Worm (Caenorhabditis elegans) whole organism, mixed stage, embryonic: Measurements from ENCODE around the gene skn-1.

Source experiments
- M03D4.4 ChIP-seq: sonication (generic microtip); optimal IDR thresholded peaks from 2 replicates; lab custom pipeline; 2017; ENCODE audit warnings: mild to moderate bottlenecking, missing genetic modification characterization, missing compliant biosample characterization
- bed-3 ChIP-seq: fragments of 200-800 bp; sonication (Bioruptor generic); optimal IDR thresholded peaks from 3 replicates; lab custom pipeline; 2018; ENCODE audit warnings: mild to moderate bottlenecking, missing genetic modification characterization, moderate library complexity, missing compliant biosample characterization
- blmp-1 ChIP-seq: fragments of 150-350 bp; optimal IDR thresholded peaks from 2 replicates; lab custom pipeline; 2014; ENCODE audit warnings: missing biosample characterization, missing genetic modification characterization
- ceh-39 ChIP-seq: fragments of 150-350 bp; optimal IDR thresholded peaks from 2 replicates; lab custom pipeline; 2014; ENCODE audit warnings: missing biosample characterization, missing genetic modification characterization
- ceh-43 ChIP-seq: fragments of 200-800 bp; sonication (Bioruptor generic); optimal IDR thresholded peaks from 2 replicates; lab custom pipeline; 2018; ENCODE audit warnings: mild to moderate bottlenecking, missing genetic modification characterization, moderate library complexity, missing compliant biosample characterization
- ceh-83 ChIP-seq: fragments of 200-800 bp; sonication (Bioruptor generic); optimal IDR thresholded peaks from 2 replicates; lab custom pipeline; 2018; ENCODE audit warnings: mild to moderate bottlenecking, missing genetic modification characterization, missing compliant biosample characterization
- ces-1 ChIP-seq: fragments of 150-350 bp; optimal IDR thresholded peaks from 2 replicates; lab custom pipeline; 2014; ENCODE audit warnings: missing biosample characterization, missing genetic modification reagents, missing genetic modification characterization
- cnd-1 ChIP-seq: fragments of 200-800 bp; sonication (Bioruptor generic); optimal IDR thresholded peaks from 2 replicates; lab custom pipeline; 2018; ENCODE audit warnings: mild to moderate bottlenecking, missing genetic modification characterization, missing compliant biosample characterization
- drap-1 ChIP-seq: fragments of 200-800 bp; sonication (Bioruptor generic); optimal IDR thresholded peaks from 3 replicates; lab custom pipeline; 2018; ENCODE audit warnings: mild to moderate bottlenecking, missing genetic modification characterization, missing compliant biosample characterization
- elt-1 ChIP-seq: sonication (generic microtip); optimal IDR thresholded peaks from 2 replicates; lab custom pipeline; 2017; ENCODE audit warnings: missing genetic modification characterization, mild to moderate bottlenecking, missing compliant biosample characterization, antibody characterized with exemption, moderate library complexity, borderline replicate concordance; ENCODE audit not compliant: insufficient read depth
- elt-3 ChIP-seq: fragments of 150-350 bp; optimal IDR thresholded peaks from 2 replicates; lab custom pipeline; 2014; ENCODE audit warnings: missing biosample characterization, missing genetic modification characterization
- flh-1 ChIP-seq: fragments of 200-800 bp; sonication (Bioruptor generic); optimal IDR thresholded peaks from 2 replicates; lab custom pipeline; 2018; ENCODE audit warnings: mild to moderate bottlenecking, missing genetic modification characterization, moderate library complexity, missing compliant biosample characterization
- ham-2 ChIP-seq: fragments of 200-800 bp; sonication (Bioruptor generic); optimal IDR thresholded peaks from 2 replicates; lab custom pipeline; 2018; ENCODE audit warnings: mild to moderate bottlenecking, missing genetic modification characterization, missing compliant biosample characterization
- hlh-1 ChIP-seq: fragments of 150-350 bp; optimal IDR thresholded peaks from 2 replicates; lab custom pipeline; 2014; ENCODE audit warnings: missing biosample characterization, missing genetic modification reagents, missing genetic modification characterization
- lin-13 ChIP-seq: fragments of 150-350 bp; optimal IDR thresholded peaks from 2 replicates; lab custom pipeline; 2014; ENCODE audit warnings: missing biosample characterization, missing genetic modification characterization
- lin-32 ChIP-seq: fragments of 200-800 bp; sonication (Bioruptor generic); optimal IDR thresholded peaks from 2 replicates; lab custom pipeline; 2018; ENCODE audit warnings: mild to moderate bottlenecking, missing genetic modification characterization, missing compliant biosample characterization
- lsy-2 ChIP-seq: fragments of 150-350 bp; optimal IDR thresholded peaks from 2 replicates; lab custom pipeline; 2014; ENCODE audit warnings: missing biosample characterization, missing genetic modification characterization
- mab-5 ChIP-seq: fragments of 150-350 bp; optimal IDR thresholded peaks from 2 replicates; lab custom pipeline; 2014; ENCODE audit warnings: missing biosample characterization, missing genetic modification characterization
- mep-1 ChIP-seq: fragments of 150-350 bp; optimal IDR thresholded peaks from 2 replicates; lab custom pipeline; 2017; ENCODE audit warnings: missing biosample characterization, missing genetic modification reagents, missing genetic modification characterization, inconsistent platforms
- mls-2 ChIP-seq: sonication (generic microtip); optimal IDR thresholded peaks from 2 replicates; lab custom pipeline; 2016; ENCODE audit warnings: mild to moderate bottlenecking, missing genetic modification characterization, moderate library complexity, missing compliant biosample characterization
- nhr-12 ChIP-seq: fragments of 150-350 bp; optimal IDR thresholded peaks from 2 replicates; lab custom pipeline; 2014; ENCODE audit warnings: missing biosample characterization, missing genetic modification characterization
- nhr-2 ChIP-seq: fragments of 150-350 bp; optimal IDR thresholded peaks from 2 replicates; lab custom pipeline; 2014; ENCODE audit warnings: missing biosample characterization, missing genetic modification characterization
- nhr-237 ChIP-seq: fragments of 150-350 bp; optimal IDR thresholded peaks from 2 replicates; lab custom pipeline; 2014; ENCODE audit warnings: missing biosample characterization, missing genetic modification characterization
- nhr-28 ChIP-seq: fragments of 150-350 bp; optimal IDR thresholded peaks from 2 replicates; lab custom pipeline; 2014; ENCODE audit warnings: missing biosample characterization, missing genetic modification characterization
- nhr-76 ChIP-seq: sonication (generic microtip); optimal IDR thresholded peaks from 2 replicates; lab custom pipeline; 2017; ENCODE audit warnings: missing biosample characterization, missing genetic modification characterization
- pha-4 ChIP-seq: fragments of 150-350 bp; optimal IDR thresholded peaks from 2 replicates; lab custom pipeline; 2018; ENCODE audit warnings: missing biosample characterization, missing genetic modification reagents, missing genetic modification characterization
- sem-2 ChIP-seq: fragments of 200-800 bp; sonication (Bioruptor generic); optimal IDR thresholded peaks from 2 replicates; lab custom pipeline; 2018; ENCODE audit warnings: mild to moderate bottlenecking, missing genetic modification characterization, missing compliant biosample characterization
- snpc-4 ChIP-seq: fragments of 150-350 bp; optimal IDR thresholded peaks from 2 replicates; lab custom pipeline; 2014; ENCODE audit warnings: missing biosample characterization, missing genetic modification characterization
- tbx-8 ChIP-seq: fragments of 200-800 bp; sonication (Bioruptor generic); optimal IDR thresholded peaks from 2 replicates; lab custom pipeline; 2018; ENCODE audit warnings: mild to moderate bottlenecking, missing genetic modification characterization, moderate library complexity, missing compliant biosample characterization
- unc-120 ChIP-seq: sonication (generic microtip); optimal IDR thresholded peaks from 2 replicates; lab custom pipeline; 2017; ENCODE audit warnings: missing genetic modification characterization, missing compliant biosample characterization; ENCODE audit not compliant: poor library complexity, severe bottlenecking
- unc-62 ChIP-seq: fragments of 150-350 bp; optimal IDR thresholded peaks from 2 replicates; lab custom pipeline; 2014; ENCODE audit warnings: missing biosample characterization, missing genetic modification reagents, missing genetic modification characterization
- zip-8 ChIP-seq: fragments of 150-350 bp; optimal IDR thresholded peaks from 2 replicates; lab custom pipeline; 2014; ENCODE audit warnings: missing biosample characterization, missing genetic modification characterization
- ztf-11 ChIP-seq: fragments of 150-350 bp; optimal IDR thresholded peaks from 2 replicates; lab custom pipeline; 2014; ENCODE audit warnings: missing biosample characterization, missing genetic modification characterization

The skn-1 gene

DNA sequence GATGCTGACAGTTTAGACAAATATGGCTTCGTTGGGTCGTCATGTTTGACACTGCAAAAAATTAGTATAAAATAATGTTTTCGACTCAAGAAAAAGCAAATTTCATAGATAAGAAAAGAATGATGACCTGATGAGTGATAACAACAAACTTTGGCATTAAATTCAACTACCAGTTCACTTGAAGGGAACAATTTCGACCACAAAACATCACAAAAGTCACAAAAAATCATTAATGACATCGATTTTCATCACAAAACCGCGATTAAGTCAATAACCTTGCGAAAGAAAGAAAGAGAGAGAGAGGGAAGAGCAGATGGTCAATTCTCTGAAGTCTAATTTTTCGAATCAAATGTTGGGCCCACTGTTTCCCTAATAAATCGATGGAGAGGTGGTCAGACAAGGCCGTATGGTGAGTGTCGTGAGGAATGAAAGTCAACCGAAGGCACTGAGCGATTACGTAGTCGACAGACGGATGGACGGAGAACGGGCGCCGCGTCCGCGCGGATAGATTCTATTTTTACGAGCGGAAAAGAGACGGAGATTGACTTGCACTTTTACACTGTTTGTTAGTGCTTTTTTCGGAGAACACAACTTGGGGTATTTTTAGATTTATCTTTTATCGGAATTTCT lies 4.3 kb upstream of the skn-1 start, which contains the start of gene bec-1:
bec-1 (minus strand) TSS at position 51 of the 630 bp plus-strand sequence.
- TF ChIP-seq cnd-1 (tag; lab: Kevin White, UChicago) (peak; percentile 22), nhr-76 (no peak), mab-5 (tag; lab: Kevin White, UChicago) (no peak)

DNA sequence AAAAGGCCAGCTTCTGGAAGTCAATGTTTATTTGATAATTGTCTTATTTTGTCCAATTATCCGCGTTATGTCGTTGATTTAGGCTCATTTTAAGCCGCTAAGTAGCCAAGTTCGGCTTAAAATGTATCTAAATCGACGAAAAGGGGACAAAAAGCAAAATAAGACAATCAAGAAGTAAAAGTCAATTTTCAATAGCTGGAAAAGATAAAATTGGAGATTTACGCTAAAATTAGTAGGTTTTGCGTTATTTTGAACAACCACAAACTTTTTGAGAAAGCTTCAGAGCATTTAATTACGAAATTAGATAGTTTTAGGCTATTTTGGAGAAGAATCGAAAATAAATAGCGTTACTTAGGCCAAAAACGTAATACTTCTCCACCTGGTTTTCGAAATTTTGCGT lies 2.7 kb upstream of the skn-1 start:
- TF ChIP-seq blmp-1 (tag; lab: Kevin White, UChicago), result no peak
- no peak for TF ChIP-seq ceh-43 (GFP tag; lab: Kevin White, UChicago)
- TF ChIP-seq nhr-2 (tag; lab: Kevin White, UChicago), result no peak

DNA sequence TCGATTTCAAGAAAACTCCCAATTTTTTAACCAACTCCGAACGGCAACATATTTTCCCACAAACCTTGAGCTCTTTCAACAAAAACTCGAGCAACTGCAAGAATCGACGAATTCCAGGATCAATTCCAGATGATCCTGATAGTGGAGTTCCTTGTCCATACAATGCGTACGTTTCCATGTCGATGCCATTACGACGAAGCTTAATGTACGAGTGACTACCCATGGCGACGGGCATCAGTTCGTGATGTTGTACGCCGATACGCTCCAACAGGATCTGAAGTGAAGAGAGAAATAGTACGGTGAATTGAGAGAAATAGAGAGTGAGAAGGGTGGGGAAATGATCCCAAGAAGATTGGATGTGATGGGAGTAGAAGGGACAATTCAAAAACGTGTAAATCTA lies 1.9 kb upstream of the skn-1 start:
- TF ChIP-seq pha-4 (tag; lab: Kevin White, UChicago), result no peak
- TF ChIP-seq M03D4.4, result no peak
- no peak for TF ChIP-seq unc-62 (GFP tag; lab: Kevin White, UChicago)

DNA sequence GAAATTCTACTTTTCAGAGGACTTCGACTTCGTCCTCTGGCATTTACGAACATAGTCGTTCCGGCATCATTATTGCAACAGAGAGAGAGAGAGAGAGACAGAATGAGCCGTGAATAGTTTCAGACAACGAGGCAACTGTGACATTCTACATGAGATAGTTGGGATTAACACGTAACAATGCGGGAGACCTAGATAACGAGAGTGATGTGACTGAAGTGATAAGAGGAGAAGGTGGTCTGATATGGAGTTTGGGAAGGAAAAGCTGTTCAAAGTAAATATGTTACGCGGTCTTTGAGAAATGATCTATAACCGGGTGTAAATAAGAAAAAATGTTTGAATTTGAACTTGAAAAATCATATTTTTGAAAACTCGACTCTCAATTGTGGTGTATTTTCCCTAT lies 723 bp downstream of the skn-1 start:
- no peak for TF ChIP-seq tbx-8 (GFP tag; lab: Kevin White, UChicago)
- TF ChIP-seq mab-5 (tag; lab: Kevin White, UChicago), result no peak
- no peak for TF ChIP-seq elt-3 (tag; lab: Kevin White, UChicago)
- TF ChIP-seq sem-2, result no peak
- TF ChIP-seq ceh-39 (tag; lab: Kevin White, UChicago), result no peak
- no peak for TF ChIP-seq ces-1 (GFP tag; lab: Kevin White, UChicago)
- TF ChIP-seq M03D4.4, result no peak
- no peak for TF ChIP-seq ham-2 (GFP tag; lab: Kevin White, UChicago)
- no peak for TF ChIP-seq nhr-12 (tag; lab: Kevin White, UChicago)

DNA sequence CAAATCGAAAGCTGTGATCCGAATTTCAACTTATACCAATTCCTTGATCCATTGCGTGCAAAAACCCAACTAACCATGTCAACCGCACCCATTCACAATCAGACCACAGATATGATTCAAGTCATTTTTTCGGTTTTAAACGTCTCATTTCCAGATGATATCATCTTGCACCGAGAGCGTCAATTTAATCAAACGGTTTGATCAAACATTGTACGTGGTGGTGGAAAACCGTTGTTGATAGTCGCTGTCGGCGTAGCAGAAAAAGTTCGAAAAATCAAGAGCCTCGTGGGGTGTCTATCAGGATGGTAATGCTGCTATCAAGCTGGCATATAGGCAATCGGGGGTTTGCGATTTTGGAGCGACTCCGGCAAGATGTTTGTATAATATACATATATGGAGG lies 1.3 kb downstream of the skn-1 start:
- TF ChIP-seq nhr-76, result no peak
- TF ChIP-seq hlh-1, result no peak
- TF ChIP-seq elt-1 (tag; lab: Kevin White, UChicago), result no peak
- no peak for TF ChIP-seq lin-32
- no peak for TF ChIP-seq zip-8 (tag; lab: Kevin White, UChicago)
- no peak for TF ChIP-seq tbx-8 (GFP tag; lab: Kevin White, UChicago)
- no peak for TF ChIP-seq nhr-28 (tag; lab: Kevin White, UChicago)
- no peak for TF ChIP-seq elt-3 (tag; lab: Kevin White, UChicago)
- no peak for TF ChIP-seq ces-1 (GFP tag; lab: Kevin White, UChicago)
- no peak for TF ChIP-seq flh-1 (GFP tag; lab: Kevin White, UChicago)
- no peak for TF ChIP-seq bed-3 (GFP tag; lab: Kevin White, UChicago)
- no peak for TF ChIP-seq cnd-1 (tag; lab: Kevin White, UChicago)
- TF ChIP-seq, all 35 proteins: peak for 0

DNA sequence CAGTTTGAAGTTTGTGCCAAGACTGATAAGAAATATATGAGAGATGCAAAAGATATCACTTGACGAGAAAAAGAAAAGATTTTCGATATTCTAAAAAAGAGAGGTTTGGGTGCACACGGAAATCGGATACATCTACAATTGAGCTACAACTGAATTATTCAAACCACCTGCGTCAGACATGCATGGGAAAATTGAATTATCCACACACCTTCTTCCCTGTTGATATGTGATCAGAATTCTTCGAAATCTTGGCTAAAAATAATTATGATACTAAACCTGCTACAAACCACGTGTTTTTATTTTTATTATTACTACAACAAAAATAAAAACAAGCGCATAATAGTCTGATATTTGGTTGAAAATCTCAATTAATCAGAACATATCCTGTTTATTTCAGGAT lies 2.0 kb downstream of the skn-1 start:
- TF ChIP-seq mab-5 (tag; lab: Kevin White, UChicago), result no peak
- TF ChIP-seq ces-1 (GFP tag; lab: Kevin White, UChicago), result peak; percentile 19

DNA sequence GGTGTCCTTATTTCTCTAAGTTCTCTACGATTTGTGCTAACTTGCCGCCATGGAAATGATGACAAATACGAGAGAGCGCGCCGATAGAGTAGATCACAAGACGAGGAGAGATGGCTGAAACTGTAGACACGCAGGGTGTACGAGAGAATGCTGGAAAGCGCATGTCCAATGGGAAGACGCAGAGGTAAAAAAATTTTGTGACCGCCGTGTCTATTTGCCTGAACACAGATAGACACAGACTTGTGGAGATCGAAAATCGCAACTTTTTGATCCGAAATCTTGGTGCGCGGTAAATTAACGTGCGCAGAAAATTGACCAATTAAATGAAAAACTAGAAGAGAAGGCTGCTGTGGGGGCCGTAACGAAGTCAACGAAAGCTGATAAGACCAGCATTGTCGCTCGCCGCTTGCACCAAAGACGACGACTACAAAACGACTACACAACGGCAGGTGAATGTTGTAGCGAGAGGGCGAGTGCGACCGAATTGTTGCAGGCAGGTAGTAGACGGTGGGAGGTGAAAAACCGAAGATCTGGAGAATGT lies 3.0 kb downstream of the skn-1 start:
- TF ChIP-seq lin-13 (tag; lab: Kevin White, UChicago) (no peak), ceh-83 (GFP tag; lab: Kevin White, UChicago) (no peak), mls-2 (tag; lab: Kevin White, UChicago) (no peak), nhr-28 (tag; lab: Kevin White, UChicago) (no peak), elt-3 (tag; lab: Kevin White, UChicago) (no peak), nhr-237 (tag; lab: Kevin White, UChicago) (peak; percentile 85), M03D4.4 (no peak), sem-2 (no peak), hlh-1 (no peak), drap-1 (GFP tag; lab: Kevin White, UChicago) (no peak), elt-1 (tag; lab: Kevin White, UChicago) (peak; percentile 27), ztf-11 (no peak), mep-1 (tag; lab: Kevin White, UChicago) (no peak), unc-120 (tag; lab: Kevin White, UChicago) (peak; percentile 41), lin-32 (no peak), pha-4 (tag; lab: Kevin White, UChicago) (peak; percentile 50), mab-5 (tag; lab: Kevin White, UChicago) (no peak), unc-62 (GFP tag; lab: Kevin White, UChicago) (peak; percentile 49), flh-1 (GFP tag; lab: Kevin White, UChicago) (no peak), nhr-12 (tag; lab: Kevin White, UChicago) (no peak), blmp-1 (tag; lab: Kevin White, UChicago) (peak; percentile 10), ceh-43 (GFP tag; lab: Kevin White, UChicago) (no peak), ham-2 (GFP tag; lab: Kevin White, UChicago) (peak; percentile 73), snpc-4 (no peak), lsy-2 (tag; lab: Kevin White, UChicago) (no peak)
